Fruit fly (Drosophila melanogaster) whole organism, embryonic: ENCODE measurements around the gene CG14696.
A peak's percentile ranks its signal among the peaks of the same experiment; 100 is the strongest.

Experiments used
- ATbp ChIP-seq: fragments of 200-800 bp; sonication (Bioruptor generic); optimal IDR thresholded peaks from 2 replicates; lab custom pipeline; 2017; ENCODE audit warnings: missing biosample characterization, mild to moderate bottlenecking, missing genetic modification characterization, missing genetic modification reagents
- Atf-2 ChIP-seq: fragments of 200-800 bp; sonication (Bioruptor generic); optimal IDR thresholded peaks from 2 replicates; lab custom pipeline; 2016; ENCODE audit warnings: missing biosample characterization, missing genetic modification characterization
- Awh ChIP-seq: fragments of 200-800 bp; sonication (Bioruptor generic); IDR thresholded peaks from 2 replicates; pipeline ENCODE4, ENCODE4 v1.3.6; 2022; ENCODE audit warnings: missing biosample characterization, missing genetic modification characterization
- CG10209 ChIP-seq: fragments of 200-800 bp; sonication (Bioruptor generic); optimal IDR thresholded peaks from 3 replicates; lab custom pipeline; 2017; ENCODE audit warnings: missing biosample characterization, mild to moderate bottlenecking, missing genetic modification characterization, missing genetic modification reagents
- CG10274 ChIP-seq: fragments of 200-800 bp; sonication (Bioruptor generic); optimal IDR thresholded peaks from 3 replicates; lab custom pipeline; 2017; ENCODE audit warnings: missing biosample characterization, mild to moderate bottlenecking, missing genetic modification characterization
- CG10654 ChIP-seq: fragments of 200-800 bp; sonication (Bioruptor generic); optimal IDR thresholded peaks from 2 replicates; lab custom pipeline; 2016; ENCODE audit warnings: missing biosample characterization, missing genetic modification characterization
- CG10959 ChIP-seq: fragments of 200-800 bp; sonication (Bioruptor generic); IDR thresholded peaks from 2 replicates; pipeline ENCODE4 v1.3.6; 2022; ENCODE audit warnings: missing biosample characterization, missing genetic modification characterization
- CG12391 ChIP-seq: fragments of 200-800 bp; sonication (Bioruptor generic); optimal IDR thresholded peaks from 3 replicates; lab custom pipeline; 2018; ENCODE audit warnings: missing biosample characterization, mild to moderate bottlenecking, missing genetic modification characterization, moderate library complexity
- CG13296 ChIP-seq: fragments of 200-800 bp; sonication (Bioruptor generic); optimal IDR thresholded peaks from 3 replicates; lab custom pipeline; 2018; ENCODE audit warnings: missing biosample characterization, mild to moderate bottlenecking, missing genetic modification characterization
- CG13624 ChIP-seq: fragments of 200-800 bp; sonication (Bioruptor generic); optimal IDR thresholded peaks from 2 replicates; lab custom pipeline; 2016; ENCODE audit warnings: missing biosample characterization, missing genetic modification characterization
- CG14667 ChIP-seq: fragments of 200-800 bp; sonication (Bioruptor generic); IDR thresholded peaks from 2 replicates; pipeline ENCODE4 v1.3.6; 2022; ENCODE audit warnings: missing biosample characterization, missing genetic modification characterization
- CG1792 ChIP-seq: fragments of 200-800 bp; sonication (Bioruptor generic); optimal IDR thresholded peaks from 2 replicates; lab custom pipeline; 2016; ENCODE audit warnings: missing biosample characterization, missing genetic modification characterization
- CG2120 ChIP-seq: fragments of 200-800 bp; sonication (Bioruptor generic); optimal IDR thresholded peaks from 3 replicates; lab custom pipeline; 2016; ENCODE audit warnings: missing biosample characterization, missing genetic modification characterization
- CG2202 ChIP-seq: fragments of 200-800 bp; sonication (Bioruptor generic); optimal IDR thresholded peaks from 2 replicates; lab custom pipeline; 2018; ENCODE audit warnings: missing biosample characterization, mild to moderate bottlenecking, missing genetic modification characterization
- CG2712 ChIP-seq: fragments of 200-800 bp; optimal IDR thresholded peaks from 3 replicates; lab custom pipeline; 2019; ENCODE audit warnings: missing biosample characterization, mild to moderate bottlenecking, missing genetic modification characterization, moderate library complexity
- CG30431 ChIP-seq: fragments of 200-800 bp; sonication (Bioruptor generic); optimal IDR thresholded peaks from 2 replicates; lab custom pipeline; 2017; ENCODE audit warnings: missing biosample characterization, missing genetic modification characterization
- CG32532 ChIP-seq: fragments of 200-800 bp; sonication (Bioruptor generic); IDR thresholded peaks from 2 replicates; pipeline ENCODE4 v1.3.6; 2022; ENCODE audit warnings: missing biosample characterization, missing genetic modification characterization
- CG3995 ChIP-seq: fragments of 200-800 bp; sonication (Bioruptor generic); optimal IDR thresholded peaks from 3 replicates; lab custom pipeline; 2016; ENCODE audit warnings: missing biosample characterization, missing genetic modification characterization
- CG5180 ChIP-seq: fragments of 200-800 bp; sonication (Bioruptor generic); optimal IDR thresholded peaks from 3 replicates; lab custom pipeline; 2017; ENCODE audit warnings: missing biosample characterization, missing genetic modification characterization, mild to moderate bottlenecking, moderate library complexity, missing genetic modification reagents
- CG6254 ChIP-seq: fragments of 200-800 bp; sonication (Bioruptor generic); optimal IDR thresholded peaks from 3 replicates; lab custom pipeline; 2017; ENCODE audit warnings: mild to moderate bottlenecking, missing biosample characterization, missing genetic modification reagents, missing genetic modification characterization
- CG7357 ChIP-seq: fragments of 200-800 bp; sonication (Bioruptor generic); IDR thresholded peaks from 3 replicates; pipeline ENCODE4 v1.3.6; 2022; ENCODE audit warnings: missing biosample characterization, missing genetic modification characterization
- CG8290 ChIP-seq, 3 experiments: fragments of 200-800 bp; sonication (Bioruptor generic); optimal IDR thresholded peaks; 2 replicates each; lab custom pipeline; 2016 to 2019; ENCODE audit warnings: missing biosample characterization in 3 of 3, missing genetic modification characterization in 3 of 3, mild to moderate bottlenecking in 2 of 3, moderate library complexity in 1 of 3
- CG8478 ChIP-seq: fragments of >200 bp; optimal IDR thresholded peaks from 2 replicates; lab custom pipeline; 2018
- Dek ChIP-seq: fragments of 200-800 bp; sonication (Bioruptor generic); optimal IDR thresholded peaks from 3 replicates; lab custom pipeline; 2019; ENCODE audit warnings: missing biosample characterization, mild to moderate bottlenecking, missing genetic modification characterization, moderate library complexity
- HLHmδ ChIP-seq: fragments of 200-800 bp; sonication (Bioruptor generic); optimal IDR thresholded peaks from 2 replicates; lab custom pipeline; 2018; ENCODE audit warnings: missing biosample characterization, mild to moderate bottlenecking, missing genetic modification characterization, moderate library complexity
- Hand ChIP-seq: fragments of 200-800 bp; sonication (Bioruptor generic); optimal IDR thresholded peaks from 2 replicates; lab custom pipeline; 2017; ENCODE audit warnings: mild to moderate bottlenecking, missing biosample characterization, missing genetic modification reagents, missing genetic modification characterization
- Hey ChIP-seq: fragments of 200-800 bp; sonication (Bioruptor generic); optimal IDR thresholded peaks from 3 replicates; lab custom pipeline; 2018; ENCODE audit warnings: missing biosample characterization, mild to moderate bottlenecking, missing genetic modification characterization
- Hmx ChIP-seq: fragments of 200-800 bp; sonication (Bioruptor generic); optimal IDR thresholded peaks from 2 replicates; lab custom pipeline; 2016; ENCODE audit warnings: missing biosample characterization, missing genetic modification characterization
- Neu2 ChIP-seq: fragments of 200-800 bp; sonication (Bioruptor generic); optimal IDR thresholded peaks from 3 replicates; lab custom pipeline; 2016; ENCODE audit warnings: missing biosample characterization, missing genetic modification characterization, borderline replicate concordance
- Nf-YA ChIP-seq: fragments of 200-800 bp; sonication (Bioruptor generic); IDR thresholded peaks from 2 replicates; pipeline ENCODE4 v1.3.6; 2022; ENCODE audit warnings: missing biosample characterization, missing genetic modification characterization
- Scr ChIP-seq: fragments of 200-800 bp; sonication (Bioruptor generic); IDR thresholded peaks from 2 replicates; pipeline ENCODE4 v1.3.6; 2022; ENCODE audit warnings: missing biosample characterization, missing genetic modification characterization; ENCODE audit not compliant: partially characterized antibody
- Sox102F ChIP-seq: fragments of 200-800 bp; sonication (Bioruptor generic); optimal IDR thresholded peaks from 2 replicates; lab custom pipeline; 2018; ENCODE audit warnings: missing biosample characterization, mild to moderate bottlenecking, missing genetic modification characterization, moderate library complexity
- amos ChIP-seq: fragments of 200-800 bp; sonication (Bioruptor generic); IDR thresholded peaks from 2 replicates; pipeline ENCODE4 v1.3.6; 2022; ENCODE audit warnings: missing biosample characterization, missing genetic modification characterization; ENCODE audit not compliant: partially characterized antibody
- ash1 ChIP-seq: fragments of 200-800 bp; sonication (Bioruptor generic); optimal IDR thresholded peaks from 2 replicates; lab custom pipeline; 2018; ENCODE audit warnings: missing biosample characterization, mild to moderate bottlenecking, missing genetic modification characterization
- btn ChIP-seq: fragments of 200-800 bp; sonication (Bioruptor generic); optimal IDR thresholded peaks from 2 replicates; lab custom pipeline; 2016; ENCODE audit warnings: missing biosample characterization, missing genetic modification characterization
- dimm ChIP-seq: fragments of 200-800 bp; sonication (Bioruptor generic); IDR thresholded peaks from 2 replicates; pipeline ENCODE4 v1.3.6; 2022; ENCODE audit warnings: missing biosample characterization, missing genetic modification characterization
- dpn ChIP-seq, 2 experiments: fragments of 200-800 bp; sonication (Bioruptor generic); optimal IDR thresholded peaks; 3 replicates each; lab custom pipeline; 2016; ENCODE audit warnings: missing biosample characterization in 2 of 2, missing genetic modification characterization in 2 of 2
- gsb-n ChIP-seq: fragments of 200-800 bp; sonication (Bioruptor generic); optimal IDR thresholded peaks from 3 replicates; lab custom pipeline; 2018; ENCODE audit warnings: missing biosample characterization, mild to moderate bottlenecking, missing genetic modification characterization
- gt ChIP-seq: fragments of 200-800 bp; sonication (Bioruptor generic); IDR thresholded peaks from 2 replicates; pipeline ENCODE4 v1.3.6; 2022; ENCODE audit warnings: missing biosample characterization, missing genetic modification characterization
- hb ChIP-seq: fragments of 200-800 bp; sonication (Bioruptor generic); IDR thresholded peaks from 3 replicates; pipeline ENCODE4 v1.3.6; 2022; ENCODE audit warnings: missing biosample characterization, missing genetic modification characterization; ENCODE audit not compliant: partially characterized antibody
- hth ChIP-seq: fragments of >200 bp; optimal IDR thresholded peaks from 2 replicates; lab custom pipeline; 2017; ENCODE audit warnings: inconsistent platforms
- insv ChIP-seq, 2 experiments: fragments of 200-800 bp; sonication (Bioruptor generic); optimal IDR thresholded peaks; 3 replicates each; lab custom pipeline; 2016 to 2018; ENCODE audit warnings: missing biosample characterization in 2 of 2, missing genetic modification characterization in 2 of 2
- pan ChIP-seq, 4 experiments: fragments of >200 bp in 3 of 4; fragments of 200-800 bp in 1 of 4; sonication (Bioruptor generic) in 1 of 4; optimal IDR thresholded peaks in 3 of 4; IDR thresholded peaks in 1 of 4; 2 replicates each; pipeline versions ENCODE4 v1.3.6 to Lab custom; 2017 to 2022; ENCODE audit warnings: missing biosample characterization in 2 of 4, missing genetic modification characterization in 2 of 4, mixed read lengths in 1 of 4
- ranshi ChIP-seq: fragments of 200-800 bp; sonication (Bioruptor generic); IDR thresholded peaks from 2 replicates; pipeline ENCODE4 v1.3.6; 2022; ENCODE audit warnings: missing biosample characterization, missing genetic modification characterization
- sens ChIP-seq: fragments of 200-800 bp; sonication (Bioruptor generic); peaks from one replicate; lab custom pipeline; 2016; ENCODE audit warnings: missing biosample characterization, missing genetic modification characterization
- slbo ChIP-seq: fragments of 200-800 bp; sonication (Bioruptor generic); IDR thresholded peaks from 2 replicates; pipeline ENCODE4 v1.3.6; 2022; ENCODE audit warnings: missing biosample characterization, missing genetic modification characterization
- sqz ChIP-seq: fragments of 200-800 bp; sonication (Bioruptor generic); optimal IDR thresholded peaks from 3 replicates; lab custom pipeline; 2018; ENCODE audit warnings: missing biosample characterization, mild to moderate bottlenecking, missing genetic modification characterization
- vnd ChIP-seq: fragments of 200-800 bp; sonication (Bioruptor generic); IDR thresholded peaks from 3 replicates; pipeline ENCODE4 v1.3.6; 2022; ENCODE audit warnings: missing biosample characterization, missing genetic modification characterization; ENCODE audit not compliant: partially characterized antibody
- z ChIP-seq: fragments of 200-800 bp; sonication (Bioruptor generic); IDR thresholded peaks from 3 replicates; pipeline ENCODE4 v1.3.6; 2022; ENCODE audit warnings: missing biosample characterization, missing genetic modification characterization
- zfh1 ChIP-seq: fragments of 200-800 bp; sonication (Bioruptor generic); IDR thresholded peaks from 3 replicates; pipeline ENCODE4 v1.3.6; 2022; ENCODE audit warnings: missing biosample characterization, missing genetic modification characterization

CG14696 gene

dm6 chr3R:10893327-10893726 is 8.5 kb upstream of the CG14696 start, which contains the start of gene CG6621 (continued):
- no peak for TF ChIP-seq Hey (tag; lab: Kevin White, UChicago)
- TF ChIP-seq CG3995 (GFP tag; lab: Kevin White, UChicago), result no peak
- no peak for TF ChIP-seq slbo (GFP tag; lab: Robert Waterston, UW)
- TF ChIP-seq sens, result peak; percentile 89
- no peak for TF ChIP-seq CG10654 (GFP tag; lab: Kevin White, UChicago)
- TF ChIP-seq CG2120 (GFP tag; lab: Kevin White, UChicago), result peak; percentile 61
- no peak for TF ChIP-seq CG10209 (GFP tag; lab: Kevin White, UChicago)
- TF ChIP-seq dpn (GFP tag; optimal IDR thresholded peaks at IDR 0.05; lab: Kevin White, UChicago), result peak in 1 of 2 experiments; percentile 10
- TF ChIP-seq CG13624 (GFP tag; lab: Kevin White, UChicago), result no peak
- TF ChIP-seq CG7357 (GFP tag; lab: Robert Waterston, UW), result no peak
- TF ChIP-seq CG32532, result peak; percentile 36
- TF ChIP-seq CG5180 (GFP tag; lab: Kevin White, UChicago), result no peak
- TF ChIP-seq vnd (GFP tag; lab: Robert Waterston, UW), result peak; percentile 37; the same call in 1 of the 3 replicates
- TF ChIP-seq CG14667 (GFP tag; lab: Robert Waterston, UW), result no peak
- peak; percentile 49 for TF ChIP-seq CG2712 (tag; lab: Kevin White, UChicago)
- TF ChIP-seq CG8478 (lab: Kevin White, UChicago), result no peak
- peak; percentile 36 for TF ChIP-seq Dek (tag; lab: Kevin White, UChicago)
- no peak for TF ChIP-seq Awh (GFP tag; lab: Robert Waterston, UW)
- no peak for TF ChIP-seq Atf-2 (GFP tag; lab: Kevin White, UChicago)
- TF ChIP-seq dimm (GFP tag; lab: Robert Waterston, UW), result no peak
- TF ChIP-seq CG30431 (GFP tag; lab: Kevin White, UChicago), result no peak
- TF ChIP-seq hb (GFP tag; lab: Robert Waterston, UW), result peak; percentile 46; the same call in 1 of the 3 replicates
- no peak for TF ChIP-seq z (GFP tag; lab: Robert Waterston, UW)
- peak; percentile 7 for TF ChIP-seq CG2202
- TF ChIP-seq CG1792, result no peak
- TF ChIP-seq CG12391 (tag; lab: Kevin White, UChicago), result peak; percentile 31
- no peak for TF ChIP-seq sqz (GFP tag; lab: Kevin White, UChicago)
- peak; percentile 73; the same call in 1 of the 2 replicates for TF ChIP-seq amos
- TF ChIP-seq Hand (GFP tag; lab: Kevin White, UChicago), result no peak
- TF ChIP-seq Sox102F (GFP tag; lab: Kevin White, UChicago), result no peak
- no peak for TF ChIP-seq zfh1 (GFP tag; lab: Robert Waterston, UW)
- peak; percentile 24 for TF ChIP-seq CG8290 (GFP tag; optimal IDR thresholded peaks at IDR 0.05; lab: Kevin White, UChicago)
- peak in 1 of 2 experiments; percentile 62 for TF ChIP-seq CG8290 (tag; optimal IDR thresholded peaks at IDR 0.05; lab: Kevin White, UChicago)
- no peak for TF ChIP-seq ATbp (GFP tag; lab: Kevin White, UChicago)
- peak; percentile 65 for TF ChIP-seq Scr
- no peak for TF ChIP-seq insv (GFP tag; optimal IDR thresholded peaks at IDR 0.05; lab: Kevin White, UChicago)
- TF ChIP-seq Nf-YA (GFP tag; lab: Robert Waterston, UW), result no peak
- no peak for TF ChIP-seq CG6254
- TF ChIP-seq HLHmδ (GFP tag; lab: Kevin White, UChicago), result no peak
- TF ChIP-seq hth, result no peak
- TF ChIP-seq gsb-n, result no peak
- TF ChIP-seq CG10959 (GFP tag; lab: Robert Waterston, UW), result no peak
- TF ChIP-seq pan (optimal IDR thresholded peaks at IDR 0.05; lab: Kevin White, UChicago), result no peak
- TF ChIP-seq pan (GFP tag; optimal IDR thresholded peaks at IDR 0.05 in 1 of 2, IDR thresholded peaks at IDR 0.05 in 1 of 2), result no peak
- no peak for TF ChIP-seq Hmx (GFP tag; lab: Kevin White, UChicago)
- TF ChIP-seq Neu2, result no peak
- TF ChIP-seq ash1 (GFP tag; lab: Kevin White, UChicago), result no peak
- no peak for TF ChIP-seq CG10274
- TF ChIP-seq CG13296 (GFP tag; lab: Kevin White, UChicago), result no peak
- no peak for TF ChIP-seq btn (GFP tag; lab: Kevin White, UChicago)
- TF ChIP-seq ranshi, result 0 out of 2 replicates have a peak, but pooled peaks have one; percentile 19
- TF ChIP-seq gt (GFP tag; lab: Robert Waterston, UW), result no peak
